Worm (Caenorhabditis elegans) whole organism, midembryonic: Measurements from ENCODE around the gene R107.9.

Experiments
- T22C8.4 ChIP-seq: fragments of 200-800 bp; sonication (Bioruptor generic); IDR thresholded peaks from 2 replicates; pipeline ENCODE4 v1.3.6; 2022; ENCODE audit warnings: missing genetic modification characterization, missing compliant biosample characterization
- cog-1 ChIP-seq: sonication (generic microtip); optimal IDR thresholded peaks from 2 replicates; lab custom pipeline; 2016; ENCODE audit warnings: missing genetic modification characterization, missing compliant biosample characterization
- flt-1 ChIP-seq: fragments of 200-800 bp; sonication (Bioruptor generic); IDR thresholded peaks from 2 replicates; pipeline ENCODE4 v1.3.6; 2022; ENCODE audit warnings: missing genetic modification characterization, missing compliant biosample characterization
- med-1 ChIP-seq: sonication (generic microtip); optimal IDR thresholded peaks from 2 replicates; lab custom pipeline; 2017; ENCODE audit warnings: missing genetic modification characterization, mild to moderate bottlenecking, missing compliant biosample characterization, antibody characterized with exemption, missing genetic modification reagents; ENCODE audit not compliant: insufficient read depth
- tab-1 ChIP-seq: fragments of 200-800 bp; sonication (Bioruptor generic); IDR thresholded peaks from 2 replicates; pipeline ENCODE4 v1.3.6; 2022; ENCODE audit warnings: missing genetic modification characterization, missing compliant biosample characterization
- ztf-23 ChIP-seq: fragments of 200-800 bp; sonication (Bioruptor generic); IDR thresholded peaks from 2 replicates; pipeline ENCODE4 v1.3.6; 2022; ENCODE audit warnings: missing genetic modification reagents, missing genetic modification characterization, missing compliant biosample characterization

ce11 chrIII:9050600-9050999, 12.8 kb downstream of the R107.9 start, which contains the start of gene ikke-1:
- TF ChIP-seq flt-1: no peak
- TF ChIP-seq cog-1 (tag; lab: Kevin White, UChicago): no peak
- no peak for TF ChIP-seq T22C8.4 (GFP tag; lab: Robert Waterston, UW)
- TF ChIP-seq tab-1: no peak
- TF ChIP-seq ztf-23 (GFP tag; lab: Robert Waterston, UW): no peak
- no peak for TF ChIP-seq med-1 (GFP tag; lab: Kevin White, UChicago)
